Worm (Caenorhabditis elegans): Measurements from ENCODE around the gene magi-1.

ce11 chrIV:11714739-11715138 is at the start of gene magi-1:
- no peak for TF ChIP-seq him-1 (tag; optimal IDR thresholded peaks at IDR 0.05)
- TF ChIP-seq W03F9.2 (tag; optimal IDR thresholded peaks at IDR 0.05) = no peak
- no peak for TF ChIP-seq dao-5 (tag; optimal IDR thresholded peaks at IDR 0.05)

Data from whole organism, L4/young adult.